Worm (Caenorhabditis elegans) whole organism, L4 larva: ENCODE results near the gene F09G8.10.

Experiments used
- F37D6.2 ChIP-seq: sonication (generic microtip); optimal IDR thresholded peaks from 2 replicates; lab custom pipeline; 2016; ENCODE audit warnings: mild to moderate bottlenecking, missing genetic modification characterization, missing compliant biosample characterization
- F44E2.7 ChIP-seq: fragments of 200-800 bp; sonication (Bioruptor generic); IDR thresholded peaks from 2 replicates; pipeline ENCODE4 v2.1.2; 2022; ENCODE audit warnings: missing genetic modification characterization, missing compliant biosample characterization
- R02D3.7 ChIP-seq: fragments of 150-350 bp; sonication (generic microtip); optimal IDR thresholded peaks from 3 replicates; lab custom pipeline; 2014; ENCODE audit warnings: missing biosample characterization, missing genetic modification characterization
- T20F7.1 ChIP-seq: fragments of 200-800 bp; sonication (Bioruptor generic); optimal IDR thresholded peaks from 2 replicates; lab custom pipeline; 2018; ENCODE audit warnings: mild to moderate bottlenecking, missing genetic modification characterization, missing compliant biosample characterization
- T26A8.4 ChIP-seq: fragments of 200-800 bp; sonication (Bioruptor generic); IDR thresholded peaks from 2 replicates; pipeline ENCODE4 v1.3.6; 2022; ENCODE audit warnings: missing genetic modification characterization, missing compliant biosample characterization
- Y48G9A.11 ChIP-seq: fragments of 200-800 bp; sonication (Bioruptor generic); IDR thresholded peaks from 2 replicates; pipeline ENCODE4 v1.3.6; 2022; ENCODE audit warnings: missing genetic modification reagents, missing genetic modification characterization, missing compliant biosample characterization
- ZK546.5 ChIP-seq, 2 experiments: sonication (generic microtip); optimal IDR thresholded peaks; 2 replicates each; lab custom pipeline; 2017; ENCODE audit warnings: missing biosample characterization in 2 of 2, missing genetic modification characterization in 2 of 2
- arid-1 ChIP-seq: fragments of 200-800 bp; sonication (Bioruptor generic); conservative IDR thresholded peaks from 2 replicates; pipeline ENCODE4 v1.3.6; 2022; ENCODE audit warnings: missing genetic modification reagents, missing genetic modification characterization, missing compliant biosample characterization
- attf-4 ChIP-seq: sonication (generic microtip); optimal IDR thresholded peaks from 3 replicates; lab custom pipeline; 2017; ENCODE audit warnings: missing biosample characterization, missing genetic modification characterization
- ceh-28 ChIP-seq: fragments of 150-350 bp; optimal IDR thresholded peaks from 2 replicates; lab custom pipeline; 2014; ENCODE audit warnings: missing biosample characterization, missing genetic modification reagents, missing genetic modification characterization
- ceh-32 ChIP-seq: sonication (generic microtip); optimal IDR thresholded peaks from 2 replicates; lab custom pipeline; 2016; ENCODE audit warnings: mild to moderate bottlenecking, missing genetic modification characterization, missing compliant biosample characterization; ENCODE audit not compliant: poor library complexity
- ceh-44 ChIP-seq: fragments of 200-800 bp; sonication (Bioruptor generic); IDR thresholded peaks from 2 replicates; pipeline ENCODE4 v1.3.6; 2022; ENCODE audit warnings: missing genetic modification reagents, missing genetic modification characterization, missing compliant biosample characterization
- ceh-82 ChIP-seq: sonication (generic microtip); optimal IDR thresholded peaks from 2 replicates; lab custom pipeline; 2017; ENCODE audit warnings: missing biosample characterization, missing genetic modification characterization
- ctbp-1 ChIP-seq: fragments of 200-800 bp; sonication (Bioruptor generic); IDR thresholded peaks from 2 replicates; pipeline ENCODE4 v1.3.6; 2022; ENCODE audit warnings: missing genetic modification reagents, missing genetic modification characterization, missing compliant biosample characterization
- daf-16 ChIP-seq, 3 experiments: sonication (generic microtip); optimal IDR thresholded peaks; 2 replicates each; lab custom pipeline; 2016 to 2017; ENCODE audit warnings: missing genetic modification characterization in 3 of 3, missing genetic modification reagents in 3 of 3, mild to moderate bottlenecking in 2 of 3, missing compliant biosample characterization in 2 of 3, missing biosample characterization in 1 of 3, moderate library complexity in 1 of 3
- daf-19 ChIP-seq: fragments of 200-800 bp; sonication (Bioruptor generic); conservative IDR thresholded peaks from 2 replicates; pipeline ENCODE4 v1.3.6; 2022; ENCODE audit warnings: missing genetic modification characterization, missing compliant biosample characterization
- dmd-6 ChIP-seq: fragments of 200-800 bp; sonication (Bioruptor generic); IDR thresholded peaks from 2 replicates; pipeline ENCODE4 v1.3.6; 2022; ENCODE audit warnings: missing genetic modification reagents, missing genetic modification characterization, missing compliant biosample characterization
- dmd-8 ChIP-seq: fragments of 200-800 bp; sonication (Bioruptor generic); IDR thresholded peaks from 2 replicates; pipeline ENCODE4 v1.3.6; 2022; ENCODE audit warnings: missing genetic modification characterization, missing compliant biosample characterization
- dpl-1 ChIP-seq: fragments of 150-350 bp; optimal IDR thresholded peaks from 2 replicates; lab custom pipeline; 2014; ENCODE audit warnings: missing biosample characterization, missing genetic modification reagents, missing genetic modification characterization
- dve-1 ChIP-seq: sonication (generic microtip); optimal IDR thresholded peaks from 2 replicates; lab custom pipeline; 2017; ENCODE audit warnings: antibody characterized with exemption, mild to moderate bottlenecking, missing genetic modification characterization, missing compliant biosample characterization; ENCODE audit not compliant: insufficient read depth
- egl-43 ChIP-seq: fragments of 200-800 bp; sonication (Bioruptor generic); IDR thresholded peaks from 2 replicates; pipeline ENCODE4 v1.3.6; 2022; ENCODE audit warnings: missing genetic modification reagents, missing genetic modification characterization, missing compliant biosample characterization
- fkh-10 ChIP-seq: fragments of 150-350 bp; optimal IDR thresholded peaks from 2 replicates; lab custom pipeline; 2014; ENCODE audit warnings: missing biosample characterization, missing genetic modification reagents, missing genetic modification characterization
- fos-1 ChIP-seq: fragments of 150-350 bp; optimal IDR thresholded peaks from 2 replicates; lab custom pipeline; 2014; ENCODE audit warnings: missing biosample characterization, missing genetic modification characterization
- hlh-11 ChIP-seq: fragments of 200-800 bp; sonication (Bioruptor generic); optimal IDR thresholded peaks from 2 replicates; lab custom pipeline; 2018; ENCODE audit warnings: mild to moderate bottlenecking, missing genetic modification characterization, missing compliant biosample characterization
- hmg-1.1 ChIP-seq: fragments of 200-800 bp; sonication (Bioruptor generic); IDR thresholded peaks from 2 replicates; pipeline ENCODE4 v1.3.6; 2022; ENCODE audit warnings: missing genetic modification reagents, missing genetic modification characterization, missing compliant biosample characterization
- lin-1 ChIP-seq: fragments of 200-800 bp; sonication (Bioruptor generic); IDR thresholded peaks from 2 replicates; pipeline ENCODE4 v1.3.6; 2022; ENCODE audit warnings: missing genetic modification reagents, missing genetic modification characterization, missing compliant biosample characterization
- lin-38 ChIP-seq: fragments of 200-800 bp; sonication (Bioruptor generic); IDR thresholded peaks from 2 replicates; pipeline ENCODE4 v1.3.6; 2022; ENCODE audit warnings: missing genetic modification reagents, missing genetic modification characterization, missing compliant biosample characterization
- lin-39 ChIP-seq: fragments of 150-350 bp; optimal IDR thresholded peaks from 2 replicates; lab custom pipeline; 2014; ENCODE audit warnings: missing biosample characterization, missing genetic modification reagents, missing genetic modification characterization
- lir-3 ChIP-seq: sonication (generic microtip); optimal IDR thresholded peaks from 2 replicates; lab custom pipeline; 2016; ENCODE audit warnings: mild to moderate bottlenecking, missing genetic modification characterization, missing compliant biosample characterization
- mep-1 ChIP-seq: fragments of 150-350 bp; sonication (generic microtip); optimal IDR thresholded peaks from 3 replicates; lab custom pipeline; 2014; ENCODE audit warnings: missing biosample characterization, missing genetic modification characterization
- mes-2 ChIP-seq: sonication (generic microtip); optimal IDR thresholded peaks from 2 replicates; lab custom pipeline; 2016; ENCODE audit warnings: missing genotype, mild to moderate bottlenecking, missing genetic modification characterization, missing compliant biosample characterization; ENCODE audit not compliant: poor library complexity, severe bottlenecking
- mxl-2 ChIP-seq: fragments of 200-800 bp; sonication (Bioruptor generic); conservative IDR thresholded peaks from 2 replicates; pipeline ENCODE4 v1.3.6; 2022; ENCODE audit warnings: missing genetic modification reagents, missing genetic modification characterization, missing compliant biosample characterization
- nhr-10 ChIP-seq: fragments of 150-350 bp; optimal IDR thresholded peaks from 2 replicates; lab custom pipeline; 2014; ENCODE audit warnings: missing biosample characterization, missing genetic modification characterization
- nhr-102 ChIP-seq: sonication (generic microtip); optimal IDR thresholded peaks from 2 replicates; lab custom pipeline; 2016; ENCODE audit warnings: mild to moderate bottlenecking, missing genetic modification characterization, moderate library complexity, missing compliant biosample characterization
- nhr-11 ChIP-seq: fragments of 150-350 bp; optimal IDR thresholded peaks from 2 replicates; lab custom pipeline; 2014; ENCODE audit warnings: missing biosample characterization, missing genetic modification characterization
- nhr-111 ChIP-seq: fragments of 200-800 bp; sonication (Bioruptor generic); optimal IDR thresholded peaks from 2 replicates; lab custom pipeline; 2018; ENCODE audit warnings: mild to moderate bottlenecking, missing genetic modification characterization, missing compliant biosample characterization
- nhr-28 ChIP-seq: fragments of 150-350 bp; optimal IDR thresholded peaks from 2 replicates; lab custom pipeline; 2014; ENCODE audit warnings: missing biosample characterization, missing genetic modification characterization
- nhr-41 ChIP-seq: fragments of 200-800 bp; sonication (Bioruptor generic); IDR thresholded peaks from 2 replicates; pipeline ENCODE4 v1.3.6; 2022; ENCODE audit warnings: missing genetic modification reagents, missing genetic modification characterization, missing compliant biosample characterization
- nhr-42 ChIP-seq: fragments of 200-800 bp; sonication (Bioruptor generic); IDR thresholded peaks from 2 replicates; pipeline ENCODE4 v1.3.6; 2022; ENCODE audit warnings: missing genetic modification characterization, missing compliant biosample characterization
- nhr-48 ChIP-seq: sonication (generic microtip); optimal IDR thresholded peaks from 2 replicates; lab custom pipeline; 2016; ENCODE audit warnings: mild to moderate bottlenecking, missing genetic modification characterization, missing compliant biosample characterization
- nhr-6 ChIP-seq: fragments of 150-350 bp; optimal IDR thresholded peaks from 2 replicates; lab custom pipeline; 2014; ENCODE audit warnings: missing biosample characterization, missing genetic modification characterization
- nhr-77 ChIP-seq: fragments of 150-350 bp; optimal IDR thresholded peaks from 2 replicates; lab custom pipeline; 2014; ENCODE audit warnings: missing biosample characterization, missing genetic modification characterization
- rbr-2 ChIP-seq: sonication (generic microtip); optimal IDR thresholded peaks from 2 replicates; lab custom pipeline; 2016; ENCODE audit warnings: missing genotype, missing genetic modification characterization, missing compliant biosample characterization
- sdz-12 ChIP-seq: fragments of 200-800 bp; sonication (Bioruptor generic); optimal IDR thresholded peaks from 2 replicates; lab custom pipeline; 2018; ENCODE audit warnings: mild to moderate bottlenecking, missing genetic modification characterization, missing compliant biosample characterization
- skn-1 ChIP-seq: fragments of 150-350 bp; optimal IDR thresholded peaks from 2 replicates; lab custom pipeline; 2014; ENCODE audit warnings: missing biosample characterization, missing genetic modification characterization
- snpc-4 ChIP-seq: fragments of 150-350 bp; optimal IDR thresholded peaks from 2 replicates; lab custom pipeline; 2014; ENCODE audit warnings: missing biosample characterization, missing genetic modification characterization
- tag-97 ChIP-seq: fragments of 200-800 bp; sonication (Bioruptor generic); IDR thresholded peaks from 2 replicates; pipeline ENCODE4 v1.3.6; 2022; ENCODE audit warnings: missing genetic modification characterization, missing compliant biosample characterization
- tra-1 ChIP-seq: fragments of 200-800 bp; sonication (Bioruptor generic); IDR thresholded peaks from 2 replicates; pipeline ENCODE4 v1.3.6; 2022; ENCODE audit warnings: missing genetic modification reagents, missing genetic modification characterization, missing compliant biosample characterization
- unc-39 ChIP-seq: sonication (generic microtip); optimal IDR thresholded peaks from 2 replicates; lab custom pipeline; 2017; ENCODE audit warnings: missing biosample characterization, missing genetic modification characterization
- vab-7 ChIP-seq: fragments of 200-800 bp; sonication (Bioruptor generic); IDR thresholded peaks from 2 replicates; pipeline ENCODE4 v1.3.6; 2022; ENCODE audit warnings: missing genetic modification reagents, missing genetic modification characterization, missing compliant biosample characterization
- zip-2 ChIP-seq: fragments of 150-350 bp; optimal IDR thresholded peaks from 2 replicates; lab custom pipeline; 2014; ENCODE audit warnings: missing biosample characterization, missing genetic modification characterization
- ztf-11 ChIP-seq: fragments of 150-350 bp; optimal IDR thresholded peaks from 2 replicates; lab custom pipeline; 2014; ENCODE audit warnings: missing biosample characterization, missing genetic modification characterization

The F09G8.10 gene

ce11 chrIII:8227511-8227910, 44.5 kb downstream of the F09G8.10 start, which contains the start of gene fbxl-1 (continued):
- TF ChIP-seq skn-1 (tag; lab: Kevin White, UChicago) (no peak), ctbp-1 (GFP tag; lab: Robert Waterston, UW) (peak; percentile 78), lin-38 (GFP tag; lab: Robert Waterston, UW) (peak; percentile 59), hlh-11 (tag; lab: Kevin White, UChicago) (peak; percentile 99), F37D6.2 (tag; lab: Kevin White, UChicago) (peak; percentile 73), dmd-8 (GFP tag; lab: Robert Waterston, UW) (no peak), nhr-11 (tag; lab: Kevin White, UChicago) (peak; percentile 91), fos-1 (tag; lab: Kevin White, UChicago) (no peak), ZK546.5 (tag; optimal IDR thresholded peaks at IDR 0.05; lab: Kevin White, UChicago) (peak in 1 of 2 experiments; percentile 39), vab-7 (GFP tag; lab: Robert Waterston, UW) (peak; percentile 62), hmg-1.1 (GFP tag; lab: Robert Waterston, UW) (peak; percentile 93), nhr-28 (tag; lab: Kevin White, UChicago) (peak; percentile 81), rbr-2 (tag; lab: Kevin White, UChicago) (peak; percentile 87), tra-1 (GFP tag; lab: Robert Waterston, UW) (no peak), nhr-48 (tag; lab: Kevin White, UChicago) (peak; percentile 31), F44E2.7 (GFP tag; lab: Robert Waterston, UW) (no peak), T20F7.1 (peak; percentile 86), snpc-4 (tag; lab: Kevin White, UChicago) (no peak), mes-2 (tag; lab: Kevin White, UChicago) (peak; percentile 61), nhr-102 (tag; lab: Kevin White, UChicago) (no peak), R02D3.7 (tag; lab: Kevin White, UChicago) (no peak), nhr-111 (GFP tag; lab: Kevin White, UChicago) (no peak), ceh-82 (tag; lab: Kevin White, UChicago) (no peak), dve-1 (tag; lab: Kevin White, UChicago) (peak; percentile 73), nhr-6 (tag; lab: Kevin White, UChicago) (peak; percentile 76), unc-39 (tag; lab: Kevin White, UChicago) (no peak), nhr-10 (tag; lab: Kevin White, UChicago) (no peak), mep-1 (tag; lab: Kevin White, UChicago) (peak; percentile 90), nhr-77 (peak; percentile 83), ceh-28 (tag; lab: Kevin White, UChicago) (no peak), daf-16 (GFP tag; optimal IDR thresholded peaks at IDR 0.05; lab: Kevin White, UChicago) (no peak), daf-16 (tag; optimal IDR thresholded peaks at IDR 0.05; lab: Kevin White, UChicago) (peak; percentile 64), ceh-32 (tag; lab: Kevin White, UChicago) (no peak), fkh-10 (GFP tag; lab: Kevin White, UChicago) (peak; percentile 28), egl-43 (GFP tag; lab: Robert Waterston, UW) (peak; percentile 79), lin-39 (peak; percentile 12), tag-97 (GFP tag; lab: Robert Waterston, UW) (no peak), nhr-41 (GFP tag; lab: Robert Waterston, UW) (no peak), sdz-12 (GFP tag; lab: Kevin White, UChicago) (no peak), zip-2 (no peak), ztf-11 (tag; lab: Kevin White, UChicago) (no peak), attf-4 (tag; lab: Kevin White, UChicago) (no peak), nhr-42 (GFP tag; lab: Robert Waterston, UW) (peak; percentile 41; the same call in 1 of the 2 replicates), dmd-6 (GFP tag; lab: Robert Waterston, UW) (peak; percentile 86), Y48G9A.11 (GFP tag; lab: Robert Waterston, UW) (no peak), mxl-2 (GFP tag; lab: Robert Waterston, UW) (no peak), dpl-1 (peak; percentile 16), T26A8.4 (GFP tag; lab: Robert Waterston, UW) (peak; percentile 60; the same call in 1 of the 2 replicates), daf-19 (GFP tag; lab: Robert Waterston, UW) (no peak), lir-3 (tag; lab: Kevin White, UChicago) (no peak), ceh-44 (GFP tag; lab: Robert Waterston, UW) (no peak), arid-1 (GFP tag; lab: Robert Waterston, UW) (peak; percentile 64), lin-1 (GFP tag; lab: Robert Waterston, UW) (0 out of 2 replicates have a peak, but pooled peaks have one; percentile 35)
